Worm (Caenorhabditis elegans) whole organism, young adult: ENCODE results near the gene M151.2.

Experiments used
- F33H1.4 ChIP-seq: fragments of 200-800 bp; sonication (Bioruptor generic); IDR thresholded peaks from 2 replicates; pipeline ENCODE4 v1.3.6; 2022; ENCODE audit warnings: missing genetic modification reagents, missing genetic modification characterization, missing compliant biosample characterization
- F52B5.7 ChIP-seq: sonication (generic microtip); optimal IDR thresholded peaks from 2 replicates; lab custom pipeline; 2016; ENCODE audit warnings: mild to moderate bottlenecking, missing genetic modification characterization, missing compliant biosample characterization
- ceh-100 ChIP-seq: fragments of 200-800 bp; sonication (Bioruptor generic); IDR thresholded peaks from 2 replicates; pipeline ENCODE4 v1.3.6; 2022; ENCODE audit warnings: missing genetic modification reagents, missing genetic modification characterization, missing compliant biosample characterization
- ekl-4 ChIP-seq: fragments of 200-800 bp; sonication (Bioruptor generic); IDR thresholded peaks from 2 replicates; pipeline ENCODE4 v1.3.6; 2022; ENCODE audit warnings: missing genetic modification reagents, missing genetic modification characterization, missing compliant biosample characterization
- madf-3 ChIP-seq: fragments of 200-800 bp; sonication (Bioruptor generic); IDR thresholded peaks from 2 replicates; pipeline ENCODE4 v1.3.6; 2022; ENCODE audit warnings: missing genetic modification reagents, missing genetic modification characterization, missing compliant biosample characterization
- mel-28 ChIP-seq: sonication (generic microtip); optimal IDR thresholded peaks from 2 replicates; lab custom pipeline; 2016; ENCODE audit warnings: borderline replicate concordance, mild to moderate bottlenecking, missing genetic modification characterization, missing compliant biosample characterization
- mxl-1 ChIP-seq: sonication (generic microtip); optimal IDR thresholded peaks from 2 replicates; lab custom pipeline; 2016; ENCODE audit warnings: missing genetic modification characterization, missing compliant biosample characterization
- sea-2 ChIP-seq: fragments of 200-800 bp; sonication (Bioruptor generic); IDR thresholded peaks from 2 replicates; pipeline ENCODE4 v1.3.6; 2022; ENCODE audit warnings: missing genetic modification characterization, missing compliant biosample characterization
- snpc-4 ChIP-seq, 5 experiments: fragments of 150-350 bp in 1 of 5; sonication (generic microtip) in 4 of 5; optimal IDR thresholded peaks; 2 replicates each; lab custom pipeline; 2014 to 2018; ENCODE audit warnings: missing genetic modification characterization in 5 of 5, missing biosample characterization in 3 of 5, antibody characterized with exemption in 2 of 5, mild to moderate bottlenecking in 2 of 5, missing compliant biosample characterization in 2 of 5, missing genotype in 2 of 5, moderate library complexity in 2 of 5, missing genetic modification reagents in 1 of 5
- xnd-1 ChIP-seq: sonication (generic microtip); optimal IDR thresholded peaks from 2 replicates; lab custom pipeline; 2016; ENCODE audit warnings: missing genotype, missing genetic modification reagents, missing genetic modification characterization, missing compliant biosample characterization
- ztf-25 ChIP-seq: fragments of 200-800 bp; sonication (Bioruptor generic); IDR thresholded peaks from 2 replicates; pipeline ENCODE4 v1.3.6; 2022; ENCODE audit warnings: missing genetic modification reagents, missing genetic modification characterization, missing compliant biosample characterization

DNA sequence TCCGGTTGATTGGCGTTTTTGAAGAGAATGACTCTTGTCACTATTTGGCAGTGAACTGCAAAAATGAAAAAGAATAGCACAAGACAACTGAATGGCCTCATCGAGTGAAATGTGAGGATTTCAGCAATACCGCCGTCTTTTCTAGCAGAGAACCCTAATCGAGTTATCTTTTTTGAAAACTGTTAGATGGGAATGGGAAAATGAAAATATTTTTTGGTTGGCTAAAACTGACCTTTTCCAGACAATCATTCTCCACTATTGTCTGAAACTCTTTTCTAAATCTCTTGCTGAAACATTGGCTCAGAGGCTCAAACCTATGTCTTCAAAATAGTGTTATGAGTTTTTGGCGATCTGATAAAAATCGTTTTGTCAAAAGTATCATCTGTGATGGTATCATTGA lies 9.3 kb downstream of the M151.2 start, which contains the start of gene M151.10:
- TF ChIP-seq ceh-100 (GFP tag; lab: Robert Waterston, UW): no peak
- no peak for TF ChIP-seq mxl-1 (tag; lab: Kevin White, UChicago)
- no peak for TF ChIP-seq madf-3 (GFP tag; lab: Robert Waterston, UW)
- no peak for TF ChIP-seq ztf-25
- TF ChIP-seq mel-28 (tag; lab: Kevin White, UChicago): no peak
- no peak for TF ChIP-seq F33H1.4 (GFP tag; lab: Robert Waterston, UW)
- TF ChIP-seq sea-2: no peak
- no peak for TF ChIP-seq F52B5.7 (tag; lab: Kevin White, UChicago)
- TF ChIP-seq snpc-4 (GFP tag; optimal IDR thresholded peaks at IDR 0.05; lab: Kevin White, UChicago): no peak
- no peak for TF ChIP-seq snpc-4 (tag; optimal IDR thresholded peaks at IDR 0.05; lab: Kevin White, UChicago)
- TF ChIP-seq xnd-1: no peak
- TF ChIP-seq ekl-4 (GFP tag; lab: Robert Waterston, UW): no peak
